Comparison of ENCODE assay signal across 1 fruit fly cellular context in the genomic region with DNA sequence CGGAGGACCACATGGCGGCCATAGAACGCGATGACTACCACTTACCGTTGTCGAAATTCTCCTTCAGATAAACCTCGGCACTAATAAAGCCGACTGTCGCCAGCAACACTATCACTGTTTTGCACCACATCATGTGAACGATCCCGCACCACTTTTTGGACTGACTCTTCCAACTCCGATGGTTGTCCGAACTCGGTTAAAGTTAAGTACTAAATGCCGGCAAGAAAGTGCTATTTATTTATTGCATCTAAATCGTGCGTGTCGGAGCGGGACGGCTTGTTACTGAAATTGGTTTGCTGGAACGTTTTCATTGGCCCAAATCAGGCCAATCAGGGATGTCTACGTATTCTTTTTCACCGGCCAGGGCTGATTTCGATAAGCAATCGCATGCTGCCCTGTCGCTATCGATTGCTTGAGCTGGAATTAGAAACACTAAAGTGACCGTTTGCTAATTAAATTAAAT.
TF ChIP-seq lines count a peak whose summit lies in the region.

Calr (minus strand) TSS at position 219 of the 463 bp plus-strand sequence.

TF ChIP-seq in whole organism, embryonic, 481 proteins besides CTCF, POLR2A, EP300 and RAD21 (continued from another document and continues in another):
- TF ChIP-seq Fer3 (tag; optimal IDR thresholded peaks at IDR 0.05; lab: Kevin White, UChicago) (peak; percentile 12), YL-1 (GFP tag; optimal IDR thresholded peaks at IDR 0.05; lab: Kevin White, UChicago) (peak; percentile 74), gsb-n (tag; optimal IDR thresholded peaks at IDR 0.05; lab: Kevin White, UChicago) (peak; percentile 40), kah (GFP tag; optimal IDR thresholded peaks at IDR 0.05; lab: Kevin White, UChicago) (peak; percentile 68), CG9797 (GFP tag; optimal IDR thresholded peaks at IDR 0.05; lab: Kevin White, UChicago) (peak; percentile 90), sr (GFP tag; IDR thresholded peaks at IDR 0.05; lab: Robert Waterston, UW) (no peak), CG3281 (GFP tag; optimal IDR thresholded peaks at IDR 0.05; lab: Kevin White, UChicago) (peak; percentile 43), CG2120 (GFP tag; optimal IDR thresholded peaks at IDR 0.05; lab: Kevin White, UChicago) (peak; percentile 1), Nf-YB (GFP tag; optimal IDR thresholded peaks at IDR 0.05; lab: Kevin White, UChicago) (peak; percentile 100), sd (tag; optimal IDR thresholded peaks at IDR 0.05; lab: Kevin White, UChicago) (peak; percentile 64), CG7987 (GFP tag; optimal IDR thresholded peaks at IDR 0.05; lab: Kevin White, UChicago) (peak; percentile 63), odd (GFP tag; optimal IDR thresholded peaks at IDR 0.05; lab: Kevin White, UChicago) (peak; percentile 64), HLHmδ (GFP tag; optimal IDR thresholded peaks at IDR 0.05; lab: Kevin White, UChicago) (peak; percentile 63), CG18599 (GFP tag; optimal IDR thresholded peaks at IDR 0.05; lab: Kevin White, UChicago) (peak; percentile 46), CG6765 (GFP tag; optimal IDR thresholded peaks at IDR 0.05; lab: Kevin White, UChicago) (peak; percentile 5), fd96Cb (tag; optimal IDR thresholded peaks at IDR 0.05; lab: Kevin White, UChicago) (no peak), Taf1 (GFP tag; IDR thresholded peaks at IDR 0.05; lab: Robert Waterston, UW) (no peak), caup (GFP tag; optimal IDR thresholded peaks at IDR 0.05; lab: Kevin White, UChicago; ENCODE audit: severe bottlenecking) (peak; percentile 66), slbo (GFP tag; IDR thresholded peaks at IDR 0.05; lab: Robert Waterston, UW) (no peak), CG10209 (GFP tag; optimal IDR thresholded peaks at IDR 0.05; lab: Kevin White, UChicago) (peak; percentile 11), CG13624 (GFP tag; optimal IDR thresholded peaks at IDR 0.05; lab: Kevin White, UChicago) (peak; percentile 22), ems (GFP tag; optimal IDR thresholded peaks at IDR 0.05; lab: Kevin White, UChicago) (peak; percentile 0), pfk (GFP tag; optimal IDR thresholded peaks at IDR 0.05; lab: Kevin White, UChicago) (peak; percentile 64), CrebB (tag; optimal IDR thresholded peaks at IDR 0.05; lab: Kevin White, UChicago) (peak; percentile 41), HHEX (GFP tag; optimal IDR thresholded peaks at IDR 0.05; lab: Kevin White, UChicago) (peak; percentile 27), BtbVII (GFP tag; optimal IDR thresholded peaks at IDR 0.05; lab: Kevin White, UChicago) (peak; percentile 71), CoRest (tag; optimal IDR thresholded peaks at IDR 0.05; lab: Kevin White, UChicago) (peak; percentile 67), ash1 (GFP tag; optimal IDR thresholded peaks at IDR 0.05; lab: Kevin White, UChicago) (peak; percentile 7), Ravus (GFP tag; IDR thresholded peaks at IDR 0.05; lab: Robert Waterston, UW) (no peak), Xbp1 (GFP tag; optimal IDR thresholded peaks at IDR 0.05; lab: Kevin White, UChicago) (peak; percentile 100), CG13775 (GFP tag; optimal IDR thresholded peaks at IDR 0.05; lab: Kevin White, UChicago) (peak; percentile 23), CG11085 (GFP tag; IDR thresholded peaks at IDR 0.05; lab: Robert Waterston, UW) (no peak), lola (GFP tag; optimal IDR thresholded peaks at IDR 0.05; lab: Kevin White, UChicago) (no peak), bcd (GFP tag; optimal IDR thresholded peaks at IDR 0.05; lab: Kevin White, UChicago) (peak; percentile 36), CG2712 (tag; optimal IDR thresholded peaks at IDR 0.05; lab: Kevin White, UChicago) (peak; percentile 53), CG6272 (GFP tag; IDR thresholded peaks at IDR 0.05; lab: Robert Waterston, UW) (peak; percentile 32; the same call in 1 of the 2 replicates), Max (GFP tag; optimal IDR thresholded peaks at IDR 0.05; lab: Kevin White, UChicago) (peak; percentile 34), CG7271 (tag; optimal IDR thresholded peaks at IDR 0.05; lab: Kevin White, UChicago) (peak; percentile 46), crc (GFP tag; optimal IDR thresholded peaks at IDR 0.05; lab: Kevin White, UChicago) (no peak), p53 (GFP tag; optimal IDR thresholded peaks at IDR 0.05; lab: Kevin White, UChicago) (no peak), tap (tag; optimal IDR thresholded peaks at IDR 0.05; lab: Kevin White, UChicago) (no peak), run (tag; optimal IDR thresholded peaks at IDR 0.05; lab: Kevin White, UChicago) (peak; percentile 36), Scr (GFP tag; IDR thresholded peaks at IDR 0.05; lab: Robert Waterston, UW; ENCODE audit: partially characterized antibody) (no peak), CG13424 (tag; optimal IDR thresholded peaks at IDR 0.05; lab: Kevin White, UChicago) (no peak), CG17912 (GFP tag; optimal IDR thresholded peaks at IDR 0.05; lab: Kevin White, UChicago) (peak; percentile 60), CG8388 (GFP tag; optimal IDR thresholded peaks at IDR 0.05; lab: Kevin White, UChicago) (peak; percentile 14), sim (GFP tag; IDR thresholded peaks at IDR 0.05; lab: Robert Waterston, UW) (no peak), stwl (tag; optimal IDR thresholded peaks at IDR 0.05; lab: Kevin White, UChicago) (peak; percentile 97), lbe (GFP tag; optimal IDR thresholded peaks at IDR 0.05; lab: Kevin White, UChicago) (peak; percentile 60), CG4707 (GFP tag; optimal IDR thresholded peaks at IDR 0.05; lab: Kevin White, UChicago) (peak; percentile 27), CG14441 (GFP tag; IDR thresholded peaks at IDR 0.05; lab: Robert Waterston, UW) (no peak), CG17186 (GFP tag; optimal IDR thresholded peaks at IDR 0.05; lab: Kevin White, UChicago) (no peak), Mad (GFP tag; optimal IDR thresholded peaks at IDR 0.05; lab: Kevin White, UChicago) (no peak), B-H2 (GFP tag; optimal IDR thresholded peaks at IDR 0.05; lab: Kevin White, UChicago) (peak; percentile 79), Mes4 (GFP tag; optimal IDR thresholded peaks at IDR 0.05; lab: Kevin White, UChicago) (peak; percentile 1), CG16863 (GFP tag; optimal IDR thresholded peaks at IDR 0.05; lab: Kevin White, UChicago) (peak; percentile 46), Side (GFP tag; optimal IDR thresholded peaks at IDR 0.05; lab: Kevin White, UChicago) (peak; percentile 22), scrt (GFP tag; optimal IDR thresholded peaks at IDR 0.05; lab: Kevin White, UChicago) (peak; percentile 49), phol (tag; optimal IDR thresholded peaks at IDR 0.05; lab: Kevin White, UChicago) (peak; percentile 54), salm (tag; optimal IDR thresholded peaks at IDR 0.05; lab: Kevin White, UChicago) (peak; percentile 52), onecut (GFP tag; IDR thresholded peaks at IDR 0.05; lab: Robert Waterston, UW) (peak; percentile 60), tll (GFP tag; optimal IDR thresholded peaks at IDR 0.05; lab: Kevin White, UChicago) (peak in 1 of 2 experiments; percentile 29), nerfin-1 (tag; optimal IDR thresholded peaks at IDR 0.05; lab: Kevin White, UChicago) (peak; percentile 59), repo (GFP tag; optimal IDR thresholded peaks at IDR 0.05; lab: Kevin White, UChicago) (peak; percentile 25), trem (tag; optimal IDR thresholded peaks at IDR 0.05; lab: Kevin White, UChicago) (peak; percentile 79), CG34376 (GFP tag; optimal IDR thresholded peaks at IDR 0.05; lab: Kevin White, UChicago) (peak; percentile 69), CG15601 (tag; optimal IDR thresholded peaks at IDR 0.05; lab: Kevin White, UChicago) (peak; percentile 56), CG2202 (tag; optimal IDR thresholded peaks at IDR 0.05; lab: Kevin White, UChicago) (peak; percentile 42), CG16813 (GFP tag; IDR thresholded peaks at IDR 0.05; lab: Robert Waterston, UW; ENCODE audit: partially characterized antibody) (no peak), luna (GFP tag; optimal IDR thresholded peaks at IDR 0.05; lab: Kevin White, UChicago) (no peak), Awh (GFP tag; IDR thresholded peaks at IDR 0.05; lab: Robert Waterston, UW) (no peak), Bteb2 (GFP tag; optimal IDR thresholded peaks at IDR 0.05; lab: Kevin White, UChicago) (no peak), Myb (GFP tag; optimal IDR thresholded peaks at IDR 0.05; lab: Kevin White, UChicago) (peak; percentile 82), BEAF-32 (GFP tag; optimal IDR thresholded peaks at IDR 0.05; lab: Kevin White, UChicago) (peak; percentile 78), wdn (GFP tag; IDR thresholded peaks at IDR 0.05; lab: Robert Waterston, UW) (no peak), Atf-2 (GFP tag; optimal IDR thresholded peaks at IDR 0.05; lab: Kevin White, UChicago) (no peak), CG9817 (tag; optimal IDR thresholded peaks at IDR 0.05; lab: Kevin White, UChicago) (no peak), nau (GFP tag; optimal IDR thresholded peaks at IDR 0.05; lab: Kevin White, UChicago) (peak; percentile 33), Hsf (GFP tag; optimal IDR thresholded peaks at IDR 0.05; lab: Kevin White, UChicago) (no peak), ap (GFP tag; IDR thresholded peaks at IDR 0.05; lab: Robert Waterston, UW) (no peak), pzg (GFP tag; optimal IDR thresholded peaks at IDR 0.05; lab: Kevin White, UChicago) (peak; percentile 83), CG18011 (GFP tag; optimal IDR thresholded peaks at IDR 0.05; lab: Kevin White, UChicago) (peak; percentile 9), nmo (GFP tag; optimal IDR thresholded peaks at IDR 0.05; lab: Kevin White, UChicago) (peak; percentile 47), CG10267 (tag; optimal IDR thresholded peaks at IDR 0.05; lab: Kevin White, UChicago) (peak; percentile 91), insv (GFP tag; optimal IDR thresholded peaks at IDR 0.05; lab: Kevin White, UChicago) (peak in 1 of 2 experiments; percentile 65), fd102C (GFP tag; optimal IDR thresholded peaks at IDR 0.05; lab: Kevin White, UChicago) (no peak), CG14860 (GFP tag; IDR thresholded peaks at IDR 0.05; lab: Robert Waterston, UW; ENCODE audit: partially characterized antibody) (no peak), CG33213 (GFP tag; optimal IDR thresholded peaks at IDR 0.05; lab: Kevin White, UChicago) (peak; percentile 50), exex (tag; optimal IDR thresholded peaks at IDR 0.05; lab: Kevin White, UChicago) (peak; percentile 38), CkIIα-i1 (GFP tag; IDR thresholded peaks at IDR 0.05; lab: Robert Waterston, UW) (no peak), ind (GFP tag; optimal IDR thresholded peaks at IDR 0.05; lab: Kevin White, UChicago) (peak; percentile 7), sens (GFP tag; lab: Kevin White, UChicago) (peak; percentile 88), Hr3 (GFP tag; optimal IDR thresholded peaks at IDR 0.05; lab: Kevin White, UChicago) (peak; percentile 27), CG1233 (GFP tag; optimal IDR thresholded peaks at IDR 0.05; lab: Kevin White, UChicago) (peak; percentile 39), CG7372 (GFP tag; IDR thresholded peaks at IDR 0.05; lab: Robert Waterston, UW) (no peak), CG1647 (GFP tag; optimal IDR thresholded peaks at IDR 0.05; lab: Kevin White, UChicago) (peak; percentile 45), CG15479 (GFP tag; optimal IDR thresholded peaks at IDR 0.05; lab: Kevin White, UChicago) (peak; percentile 69), HmgD (GFP tag; optimal IDR thresholded peaks at IDR 0.05; lab: Kevin White, UChicago) (peak; percentile 63), cad (GFP tag; optimal IDR thresholded peaks at IDR 0.05; lab: Kevin White, UChicago) (peak; percentile 89), gro (GFP tag; optimal IDR thresholded peaks at IDR 0.05; lab: Kevin White, UChicago) (peak; percentile 53), NC2α (GFP tag; optimal IDR thresholded peaks at IDR 0.05; lab: Kevin White, UChicago) (peak; percentile 18), D19A (tag; optimal IDR thresholded peaks at IDR 0.05; lab: Kevin White, UChicago) (peak; percentile 30), CG12942 (GFP tag; optimal IDR thresholded peaks at IDR 0.05; lab: Kevin White, UChicago) (no peak), CG1603 (tag; optimal IDR thresholded peaks at IDR 0.05; lab: Kevin White, UChicago) (peak; percentile 48), wek (GFP tag; optimal IDR thresholded peaks at IDR 0.05; lab: Kevin White, UChicago) (peak; percentile 63), ken (GFP tag; IDR thresholded peaks at IDR 0.05; lab: Robert Waterston, UW) (no peak), CG1832 (GFP tag; optimal IDR thresholded peaks at IDR 0.05; lab: Kevin White, UChicago) (peak; percentile 73), bigmax (GFP tag; optimal IDR thresholded peaks at IDR 0.05; lab: Kevin White, UChicago) (no peak), CG9609 (GFP tag; optimal IDR thresholded peaks at IDR 0.05; lab: Kevin White, UChicago) (peak; percentile 18), CG4617 (GFP tag; optimal IDR thresholded peaks at IDR 0.05; lab: Kevin White, UChicago; ENCODE audit: borderline replicate concordance) (no peak), Jarid2 (GFP tag; optimal IDR thresholded peaks at IDR 0.05; lab: Kevin White, UChicago) (peak; percentile 87), CG2116 (GFP tag; optimal IDR thresholded peaks at IDR 0.05; lab: Kevin White, UChicago) (peak; percentile 100), CG2129 (GFP tag; IDR thresholded peaks at IDR 0.05; lab: Robert Waterston, UW; ENCODE audit: partially characterized antibody) (no peak), peb (GFP tag; IDR thresholded peaks at IDR 0.05; lab: Robert Waterston, UW) (no peak), zfh2 (GFP tag; optimal IDR thresholded peaks at IDR 0.05; lab: Kevin White, UChicago) (no peak), chif (GFP tag; optimal IDR thresholded peaks at IDR 0.05; lab: Kevin White, UChicago) (peak in 1 of 2 experiments; percentile 3), Camta (GFP tag; optimal IDR thresholded peaks at IDR 0.05; lab: Kevin White, UChicago) (no peak), CG10979 (tag; optimal IDR thresholded peaks at IDR 0.05; lab: Kevin White, UChicago) (peak; percentile 5), Dip3 (GFP tag; optimal IDR thresholded peaks at IDR 0.05; lab: Kevin White, UChicago) (peak; percentile 66), CG7839 (tag; optimal IDR thresholded peaks at IDR 0.05; lab: Kevin White, UChicago) (no peak), Hmr (GFP tag; optimal IDR thresholded peaks at IDR 0.05; lab: Kevin White, UChicago) (peak; percentile 72), CG1792 (GFP tag; optimal IDR thresholded peaks at IDR 0.05; lab: Kevin White, UChicago) (peak; percentile 7), CG7745 (tag; optimal IDR thresholded peaks at IDR 0.05; lab: Kevin White, UChicago) (peak; percentile 92), PHDP (tag; optimal IDR thresholded peaks at IDR 0.05; lab: Kevin White, UChicago) (peak; percentile 30), Fer2 (tag; optimal IDR thresholded peaks at IDR 0.05; lab: Kevin White, UChicago) (no peak), CG7928 (GFP tag; optimal IDR thresholded peaks at IDR 0.05; lab: Kevin White, UChicago) (peak; percentile 47), dan (GFP tag; IDR thresholded peaks at IDR 0.05; lab: Robert Waterston, UW) (no peak), H15 (GFP tag; IDR thresholded peaks at IDR 0.05; lab: Robert Waterston, UW) (no peak)
